Worm (Caenorhabditis elegans) whole organism, mixed stage, embryonic: ENCODE results near the gene srh-73.

Source experiments
- M03D4.4 ChIP-seq: sonication (generic microtip); optimal IDR thresholded peaks from 2 replicates; lab custom pipeline; 2017; ENCODE audit warnings: mild to moderate bottlenecking, missing genetic modification characterization, missing compliant biosample characterization
- bed-3 ChIP-seq: fragments of 200-800 bp; sonication (Bioruptor generic); optimal IDR thresholded peaks from 3 replicates; lab custom pipeline; 2018; ENCODE audit warnings: mild to moderate bottlenecking, missing genetic modification characterization, moderate library complexity, missing compliant biosample characterization
- blmp-1 ChIP-seq: fragments of 150-350 bp; optimal IDR thresholded peaks from 2 replicates; lab custom pipeline; 2014; ENCODE audit warnings: missing biosample characterization, missing genetic modification characterization
- ceh-39 ChIP-seq: fragments of 150-350 bp; optimal IDR thresholded peaks from 2 replicates; lab custom pipeline; 2014; ENCODE audit warnings: missing biosample characterization, missing genetic modification characterization
- ceh-43 ChIP-seq: fragments of 200-800 bp; sonication (Bioruptor generic); optimal IDR thresholded peaks from 2 replicates; lab custom pipeline; 2018; ENCODE audit warnings: mild to moderate bottlenecking, missing genetic modification characterization, moderate library complexity, missing compliant biosample characterization
- ceh-83 ChIP-seq: fragments of 200-800 bp; sonication (Bioruptor generic); optimal IDR thresholded peaks from 2 replicates; lab custom pipeline; 2018; ENCODE audit warnings: mild to moderate bottlenecking, missing genetic modification characterization, missing compliant biosample characterization
- drap-1 ChIP-seq: fragments of 200-800 bp; sonication (Bioruptor generic); optimal IDR thresholded peaks from 3 replicates; lab custom pipeline; 2018; ENCODE audit warnings: mild to moderate bottlenecking, missing genetic modification characterization, missing compliant biosample characterization
- elt-1 ChIP-seq: sonication (generic microtip); optimal IDR thresholded peaks from 2 replicates; lab custom pipeline; 2017; ENCODE audit warnings: missing genetic modification characterization, mild to moderate bottlenecking, missing compliant biosample characterization, antibody characterized with exemption, moderate library complexity, borderline replicate concordance; ENCODE audit not compliant: insufficient read depth
- flh-1 ChIP-seq: fragments of 200-800 bp; sonication (Bioruptor generic); optimal IDR thresholded peaks from 2 replicates; lab custom pipeline; 2018; ENCODE audit warnings: mild to moderate bottlenecking, missing genetic modification characterization, moderate library complexity, missing compliant biosample characterization
- ham-2 ChIP-seq: fragments of 200-800 bp; sonication (Bioruptor generic); optimal IDR thresholded peaks from 2 replicates; lab custom pipeline; 2018; ENCODE audit warnings: mild to moderate bottlenecking, missing genetic modification characterization, missing compliant biosample characterization
- hlh-1 ChIP-seq: fragments of 150-350 bp; optimal IDR thresholded peaks from 2 replicates; lab custom pipeline; 2014; ENCODE audit warnings: missing biosample characterization, missing genetic modification reagents, missing genetic modification characterization
- lin-13 ChIP-seq: fragments of 150-350 bp; optimal IDR thresholded peaks from 2 replicates; lab custom pipeline; 2014; ENCODE audit warnings: missing biosample characterization, missing genetic modification characterization
- lin-32 ChIP-seq: fragments of 200-800 bp; sonication (Bioruptor generic); optimal IDR thresholded peaks from 2 replicates; lab custom pipeline; 2018; ENCODE audit warnings: mild to moderate bottlenecking, missing genetic modification characterization, missing compliant biosample characterization
- lsy-2 ChIP-seq: fragments of 150-350 bp; optimal IDR thresholded peaks from 2 replicates; lab custom pipeline; 2014; ENCODE audit warnings: missing biosample characterization, missing genetic modification characterization
- mep-1 ChIP-seq: fragments of 150-350 bp; optimal IDR thresholded peaks from 2 replicates; lab custom pipeline; 2017; ENCODE audit warnings: missing biosample characterization, missing genetic modification reagents, missing genetic modification characterization, inconsistent platforms
- mls-2 ChIP-seq: sonication (generic microtip); optimal IDR thresholded peaks from 2 replicates; lab custom pipeline; 2016; ENCODE audit warnings: mild to moderate bottlenecking, missing genetic modification characterization, moderate library complexity, missing compliant biosample characterization
- nhr-12 ChIP-seq: fragments of 150-350 bp; optimal IDR thresholded peaks from 2 replicates; lab custom pipeline; 2014; ENCODE audit warnings: missing biosample characterization, missing genetic modification characterization
- nhr-237 ChIP-seq: fragments of 150-350 bp; optimal IDR thresholded peaks from 2 replicates; lab custom pipeline; 2014; ENCODE audit warnings: missing biosample characterization, missing genetic modification characterization
- nhr-28 ChIP-seq: fragments of 150-350 bp; optimal IDR thresholded peaks from 2 replicates; lab custom pipeline; 2014; ENCODE audit warnings: missing biosample characterization, missing genetic modification characterization
- nhr-76 ChIP-seq: sonication (generic microtip); optimal IDR thresholded peaks from 2 replicates; lab custom pipeline; 2017; ENCODE audit warnings: missing biosample characterization, missing genetic modification characterization
- pha-4 ChIP-seq: fragments of 150-350 bp; optimal IDR thresholded peaks from 2 replicates; lab custom pipeline; 2018; ENCODE audit warnings: missing biosample characterization, missing genetic modification reagents, missing genetic modification characterization
- sem-2 ChIP-seq: fragments of 200-800 bp; sonication (Bioruptor generic); optimal IDR thresholded peaks from 2 replicates; lab custom pipeline; 2018; ENCODE audit warnings: mild to moderate bottlenecking, missing genetic modification characterization, missing compliant biosample characterization
- snpc-4 ChIP-seq: fragments of 150-350 bp; optimal IDR thresholded peaks from 2 replicates; lab custom pipeline; 2014; ENCODE audit warnings: missing biosample characterization, missing genetic modification characterization
- sptf-1 ChIP-seq: sonication (generic microtip); optimal IDR thresholded peaks from 2 replicates; lab custom pipeline; 2017; ENCODE audit warnings: mild to moderate bottlenecking, missing genetic modification characterization, moderate library complexity, missing compliant biosample characterization
- tbx-8 ChIP-seq: fragments of 200-800 bp; sonication (Bioruptor generic); optimal IDR thresholded peaks from 2 replicates; lab custom pipeline; 2018; ENCODE audit warnings: mild to moderate bottlenecking, missing genetic modification characterization, moderate library complexity, missing compliant biosample characterization
- unc-120 ChIP-seq: sonication (generic microtip); optimal IDR thresholded peaks from 2 replicates; lab custom pipeline; 2017; ENCODE audit warnings: missing genetic modification characterization, missing compliant biosample characterization; ENCODE audit not compliant: poor library complexity, severe bottlenecking
- unc-39 ChIP-seq: fragments of 150-350 bp; optimal IDR thresholded peaks from 2 replicates; lab custom pipeline; 2014; ENCODE audit warnings: missing biosample characterization, missing genetic modification characterization
- unc-62 ChIP-seq: fragments of 150-350 bp; optimal IDR thresholded peaks from 2 replicates; lab custom pipeline; 2014; ENCODE audit warnings: missing biosample characterization, missing genetic modification reagents, missing genetic modification characterization
- zip-8 ChIP-seq: fragments of 150-350 bp; optimal IDR thresholded peaks from 2 replicates; lab custom pipeline; 2014; ENCODE audit warnings: missing biosample characterization, missing genetic modification characterization
- ztf-11 ChIP-seq: fragments of 150-350 bp; optimal IDR thresholded peaks from 2 replicates; lab custom pipeline; 2014; ENCODE audit warnings: missing biosample characterization, missing genetic modification characterization

The srh-73 gene

DNA sequence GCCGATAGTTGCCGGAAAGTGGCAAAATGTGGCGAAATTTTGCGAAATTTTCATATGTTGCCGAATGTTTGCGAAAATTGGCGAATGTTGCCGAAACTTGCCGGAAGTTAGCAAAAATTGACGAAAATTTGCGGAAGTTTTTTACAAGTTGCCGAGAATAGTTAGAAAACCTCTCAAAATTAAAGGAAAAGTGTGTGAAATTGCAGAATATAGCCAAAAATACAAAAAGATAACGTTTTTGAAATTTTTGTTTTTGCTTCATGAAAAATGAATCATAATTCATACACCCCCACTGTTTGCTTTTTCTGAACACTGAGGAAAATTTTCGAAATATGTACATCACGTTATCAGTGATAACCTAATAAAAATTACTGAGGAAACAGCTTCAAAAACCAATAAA is 30.3 kb upstream of the srh-73 start:
- TF ChIP-seq nhr-237 (tag; lab: Kevin White, UChicago) (no peak), lsy-2 (no peak), ceh-39 (tag; lab: Kevin White, UChicago) (no peak), elt-1 (tag; lab: Kevin White, UChicago) (no peak), ceh-83 (GFP tag; lab: Kevin White, UChicago) (no peak), tbx-8 (GFP tag; lab: Kevin White, UChicago) (no peak), ceh-43 (GFP tag; lab: Kevin White, UChicago) (no peak), ham-2 (GFP tag; lab: Kevin White, UChicago) (no peak), mep-1 (no peak), pha-4 (tag; lab: Kevin White, UChicago) (no peak), lin-13 (tag; lab: Kevin White, UChicago) (no peak), sem-2 (GFP tag; lab: Kevin White, UChicago) (no peak)

DNA sequence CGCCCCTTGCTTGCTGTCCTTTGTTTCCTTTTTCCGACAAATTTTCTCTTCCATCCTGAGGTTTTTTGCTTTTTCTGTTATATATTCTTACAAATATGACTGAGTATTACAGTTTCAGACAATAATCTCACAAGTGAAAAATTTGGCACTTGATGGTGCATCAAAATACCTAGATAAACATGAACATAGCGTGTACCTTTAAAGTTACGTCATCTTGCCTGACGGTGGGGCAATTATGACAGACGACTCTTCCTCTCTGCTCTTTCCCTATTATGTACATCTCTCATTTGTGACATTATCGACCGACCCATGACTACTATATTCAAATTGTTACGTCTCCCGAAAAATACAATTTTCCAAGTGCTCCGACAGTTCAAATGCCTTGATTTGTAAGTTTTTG is 29.3 kb upstream of the srh-73 start, which contains the start of gene fbxb-102:
TSS of gene fbxb-102 (plus strand) at position 301 of the 400 bp plus-strand sequence.
- TF ChIP-seq zip-8 (peak; percentile 44), bed-3 (GFP tag; lab: Kevin White, UChicago) (no peak)

DNA sequence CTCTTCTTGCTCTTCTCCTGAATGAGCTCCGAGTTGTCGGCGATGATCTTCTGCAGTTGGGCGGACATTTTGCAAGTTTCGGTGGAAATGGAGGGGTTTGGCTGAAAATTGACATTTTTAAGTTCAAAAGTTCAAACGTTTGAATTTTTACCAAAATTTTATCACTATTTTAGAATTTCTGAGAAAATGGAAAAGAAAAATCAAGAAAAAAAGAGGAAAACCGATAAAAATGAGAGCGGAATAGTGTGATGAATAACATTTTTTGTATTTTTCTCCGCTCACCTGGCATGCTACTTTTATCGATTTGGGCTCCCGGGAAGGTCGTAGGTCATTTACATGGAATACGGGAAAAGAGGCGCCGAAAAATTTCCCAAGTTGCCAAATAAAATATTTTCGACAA is 26.9 kb upstream of the srh-73 start, which contains the start of gene F15A4.10:
TSS of gene F15A4.10 (minus strand) at position 101 of the 400 bp plus-strand sequence.
- TF ChIP-seq lin-32 (GFP tag; lab: Kevin White, UChicago) (no peak), M03D4.4 (no peak), nhr-12 (tag; lab: Kevin White, UChicago) (no peak), snpc-4 (no peak), ham-2 (GFP tag; lab: Kevin White, UChicago) (no peak), blmp-1 (tag; lab: Kevin White, UChicago) (no peak), tbx-8 (GFP tag; lab: Kevin White, UChicago) (no peak), ztf-11 (no peak), nhr-237 (tag; lab: Kevin White, UChicago) (no peak), lsy-2 (no peak), unc-120 (tag; lab: Kevin White, UChicago) (no peak), nhr-76 (tag; lab: Kevin White, UChicago) (no peak), ceh-43 (GFP tag; lab: Kevin White, UChicago) (no peak)

DNA sequence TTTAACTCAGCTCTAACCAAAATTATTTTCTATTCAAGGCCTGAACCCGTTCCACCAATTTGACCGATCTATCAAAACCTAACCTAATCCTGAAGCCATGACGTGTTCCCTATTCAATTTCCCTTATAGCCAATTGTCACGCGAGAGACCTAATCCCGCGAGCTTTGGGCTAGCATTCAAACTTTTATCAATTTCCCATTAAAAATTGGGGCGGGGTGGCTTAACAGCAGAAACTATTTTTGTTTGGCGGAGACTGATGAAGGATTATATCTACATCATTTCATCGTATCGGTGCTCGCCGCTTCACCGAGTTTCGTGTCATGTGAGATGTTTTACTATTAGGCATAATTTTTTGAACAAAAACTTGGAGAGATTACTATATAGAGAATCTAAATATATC is 23.2 kb upstream of the srh-73 start:
- no peak for TF ChIP-seq ztf-11
- no peak for TF ChIP-seq nhr-12 (tag; lab: Kevin White, UChicago)
- TF ChIP-seq M03D4.4 = no peak
- no peak for TF ChIP-seq ham-2 (GFP tag; lab: Kevin White, UChicago)
- no peak for TF ChIP-seq nhr-76 (tag; lab: Kevin White, UChicago)
- no peak for TF ChIP-seq sptf-1 (tag; lab: Kevin White, UChicago)

DNA sequence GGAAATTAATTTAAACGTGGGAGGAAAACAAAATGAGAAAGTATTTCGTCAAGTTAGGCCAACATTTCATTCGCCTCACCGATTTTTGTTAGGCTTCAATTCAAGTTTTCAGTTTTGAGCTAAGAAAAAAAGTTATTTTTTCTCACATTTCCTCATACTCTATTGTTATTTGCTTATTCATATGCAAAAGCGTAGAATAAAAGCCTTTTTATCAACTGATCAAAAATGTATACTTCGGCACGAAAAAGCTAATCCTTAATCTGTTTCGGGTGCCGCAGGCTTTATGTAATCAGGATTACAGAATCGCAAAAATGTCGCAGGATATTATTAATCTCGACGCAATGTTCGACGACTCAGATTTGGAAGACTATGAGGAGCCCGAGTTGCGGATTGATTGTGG is 22.1 kb upstream of the srh-73 start, which contains the start of gene T21B4.15:
TSS of gene T21B4.15 (plus strand) at position 301 of the 400 bp plus-strand sequence.
- TF ChIP-seq nhr-237 (tag; lab: Kevin White, UChicago) (no peak), flh-1 (no peak), drap-1 (GFP tag; lab: Kevin White, UChicago) (no peak), blmp-1 (tag; lab: Kevin White, UChicago) (no peak), sptf-1 (tag; lab: Kevin White, UChicago) (no peak), lsy-2 (no peak), unc-62 (GFP tag; lab: Kevin White, UChicago) (no peak), nhr-12 (tag; lab: Kevin White, UChicago) (no peak), ham-2 (GFP tag; lab: Kevin White, UChicago) (no peak), lin-32 (GFP tag; lab: Kevin White, UChicago) (no peak), hlh-1 (tag; lab: Kevin White, UChicago) (no peak)
- TF ChIP-seq, all 35 proteins: peak for 0

DNA sequence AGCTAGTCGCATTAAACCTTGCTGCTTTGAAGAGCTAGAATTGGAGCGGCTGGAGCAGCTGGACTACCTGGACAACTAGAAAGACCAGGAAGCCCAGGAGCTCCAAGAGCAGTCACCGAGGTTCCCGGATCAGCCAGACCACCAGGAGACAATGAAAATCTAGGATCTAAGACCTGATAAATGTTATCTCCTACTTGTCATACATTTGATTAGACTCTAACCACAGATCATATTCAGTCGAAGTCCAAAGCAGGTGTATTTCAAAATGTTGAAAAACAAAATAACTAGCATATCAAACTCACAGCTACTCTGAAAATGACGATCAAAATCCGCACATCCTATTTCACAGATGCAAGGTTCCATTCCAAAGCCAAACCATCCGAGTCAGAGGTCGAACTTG is 20.0 kb upstream of the srh-73 start, which contains the start of gene srz-6:
TSS of gene srz-6 (plus strand) at position 301 of the 400 bp plus-strand sequence.
- TF ChIP-seq unc-62 (GFP tag; lab: Kevin White, UChicago) (no peak), lin-13 (tag; lab: Kevin White, UChicago) (no peak), unc-120 (tag; lab: Kevin White, UChicago) (no peak), ceh-83 (GFP tag; lab: Kevin White, UChicago) (no peak), lsy-2 (no peak), mls-2 (no peak), M03D4.4 (no peak), zip-8 (no peak), tbx-8 (GFP tag; lab: Kevin White, UChicago) (no peak), elt-1 (tag; lab: Kevin White, UChicago) (no peak), nhr-28 (tag; lab: Kevin White, UChicago) (no peak), ceh-43 (GFP tag; lab: Kevin White, UChicago) (no peak), bed-3 (GFP tag; lab: Kevin White, UChicago) (no peak), unc-39 (tag; lab: Kevin White, UChicago) (no peak), ceh-39 (tag; lab: Kevin White, UChicago) (no peak), drap-1 (GFP tag; lab: Kevin White, UChicago) (no peak), sptf-1 (tag; lab: Kevin White, UChicago) (no peak), lin-32 (GFP tag; lab: Kevin White, UChicago) (no peak)
